Fruit fly (Drosophila melanogaster): ENCODE measurements around the gene Cow.

DNA sequence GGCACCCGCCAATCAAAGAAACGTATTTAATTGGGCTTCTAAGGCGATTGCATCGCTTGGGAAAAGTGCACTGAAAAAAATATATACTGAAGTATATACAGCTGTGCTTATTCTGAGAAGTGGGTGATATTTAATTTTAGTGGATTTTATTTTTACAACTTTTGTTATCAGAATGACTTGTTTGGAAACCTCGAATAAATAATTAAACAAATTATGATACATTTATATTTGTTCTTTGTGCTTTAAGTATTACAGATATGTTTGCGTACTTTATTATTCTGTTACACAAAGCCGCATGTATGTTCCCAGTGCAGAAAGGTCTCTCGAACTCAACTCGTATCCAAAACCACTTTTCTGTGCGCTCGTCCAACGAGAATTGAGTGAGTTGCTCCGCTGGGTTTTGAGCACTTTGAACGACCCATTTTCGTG is 63.8 kb downstream of the Cow start:
- TF ChIP-seq CG32121 (GFP tag; IDR thresholded peaks at IDR 0.05) (peak; percentile 90), fd96Ca (GFP tag; IDR thresholded peaks at IDR 0.05) (no peak; the same call in 2 of the 3 replicates), CG8301 (tag; optimal IDR thresholded peaks at IDR 0.05) (peak; percentile 91), CG17806 (tag; optimal IDR thresholded peaks at IDR 0.05) (peak; percentile 77), Pif1B (GFP tag; optimal IDR thresholded peaks at IDR 0.05) (peak; percentile 86), CG15710 (tag; optimal IDR thresholded peaks at IDR 0.05) (peak; percentile 81)

Measured in whole organism, pupa.